Fruit fly (Drosophila melanogaster) Kc167 (cell line): Measurements from ENCODE around the gene CG11975.

ENCODE experiments used
- Myc ChIP-seq: fragments of >200 bp; optimal IDR thresholded peaks from 2 replicates; lab custom pipeline; 2017; ENCODE audit warnings: missing external identifiers
- Sin3A ChIP-seq: fragments of >200 bp; optimal IDR thresholded peaks from 2 replicates; lab custom pipeline; 2018; ENCODE audit warnings: missing external identifiers
- h ChIP-seq: fragments of >200 bp; optimal IDR thresholded peaks from 3 replicates; lab custom pipeline; 2018; ENCODE audit warnings: missing external identifiers
- insv ChIP-seq: fragments of >200 bp; optimal IDR thresholded peaks from 3 replicates; lab custom pipeline; 2018; ENCODE audit warnings: missing external identifiers
- psq ChIP-seq: fragments of >200 bp; optimal IDR thresholded peaks from 2 replicates; lab custom pipeline; 2017; ENCODE audit warnings: missing external identifiers
- ttk ChIP-seq: sonication (Bioruptor generic); optimal IDR thresholded peaks from 2 replicates; lab custom pipeline; 2017; ENCODE audit warnings: missing external identifiers

Gene CG11975

dm6 chr3R:8992928-8993579 is at the start of gene CG11975:
CG11975 (plus strand) TSS chr3R:8993253.
- TF ChIP-seq Myc (lab: Kevin White, UChicago): no peak
- no peak for TF ChIP-seq Sin3A (lab: Kevin White, UChicago)

- TF ChIP-seq ttk (lab: Kevin White, UChicago) (no peak), Myc (lab: Kevin White, UChicago) (no peak), Sin3A (lab: Kevin White, UChicago) (no peak), h (lab: Kevin White, UChicago) (no peak), insv (lab: Kevin White, UChicago) (no peak), psq (lab: Kevin White, UChicago) (no peak)
These were observed 48.2 kb upstream of the CG11975 start, which contains the start of gene CG11964 for dm6 chr3R:8944866-8945265. CG11964 (minus strand) TSS chr3R:8945020.

dm6 chr3R:8945502-8946324 is 47.3 kb upstream of the CG11975 start:
- TF ChIP-seq h (lab: Kevin White, UChicago) (no peak), Myc (lab: Kevin White, UChicago) (no peak), ttk (lab: Kevin White, UChicago) (no peak), Sin3A (lab: Kevin White, UChicago) (no peak), psq (lab: Kevin White, UChicago) (no peak), insv (lab: Kevin White, UChicago) (no peak)

dm6 chr3R:8946429-8946828 is 46.6 kb upstream of the CG11975 start:
- no peak for TF ChIP-seq Sin3A (lab: Kevin White, UChicago)
- no peak for TF ChIP-seq ttk (lab: Kevin White, UChicago)
- no peak for TF ChIP-seq psq (lab: Kevin White, UChicago)
- no peak for TF ChIP-seq insv (lab: Kevin White, UChicago)
- TF ChIP-seq h (lab: Kevin White, UChicago): no peak
- no peak for TF ChIP-seq Myc (lab: Kevin White, UChicago)

dm6 chr3R:8947757-8948428 is 45.2 kb upstream of the CG11975 start:
- no peak for TF ChIP-seq h (lab: Kevin White, UChicago)
- TF ChIP-seq psq (lab: Kevin White, UChicago): no peak
- TF ChIP-seq ttk (lab: Kevin White, UChicago): no peak
- TF ChIP-seq Myc (lab: Kevin White, UChicago): no peak
- no peak for TF ChIP-seq insv (lab: Kevin White, UChicago)
- TF ChIP-seq Sin3A (lab: Kevin White, UChicago): no peak

dm6 chr3R:8948855-8949254 is 44.2 kb upstream of the CG11975 start:
- TF ChIP-seq ttk (lab: Kevin White, UChicago) (no peak), h (lab: Kevin White, UChicago) (no peak), Myc (lab: Kevin White, UChicago) (no peak), psq (lab: Kevin White, UChicago) (no peak), Sin3A (lab: Kevin White, UChicago) (no peak), insv (lab: Kevin White, UChicago) (no peak)

- TF ChIP-seq psq (lab: Kevin White, UChicago) (no peak), Sin3A (lab: Kevin White, UChicago) (no peak)
These were observed 43.6 kb upstream of the CG11975 start for dm6 chr3R:8949334-8950066.

dm6 chr3R:8954515-8955358 is 38.3 kb upstream of the CG11975 start:
- no peak for TF ChIP-seq Myc (lab: Kevin White, UChicago)
- no peak for TF ChIP-seq insv (lab: Kevin White, UChicago)
- TF ChIP-seq Sin3A (lab: Kevin White, UChicago): no peak
- no peak for TF ChIP-seq ttk (lab: Kevin White, UChicago)
- no peak for TF ChIP-seq h (lab: Kevin White, UChicago)
- TF ChIP-seq psq (lab: Kevin White, UChicago): no peak

dm6 chr3R:8955359-8955820 is 37.7 kb upstream of the CG11975 start:
- no peak for TF ChIP-seq Sin3A (lab: Kevin White, UChicago)
- TF ChIP-seq insv (lab: Kevin White, UChicago): no peak
- TF ChIP-seq Myc (lab: Kevin White, UChicago): no peak
- no peak for TF ChIP-seq h (lab: Kevin White, UChicago)
- TF ChIP-seq ttk (lab: Kevin White, UChicago): no peak
- no peak for TF ChIP-seq psq (lab: Kevin White, UChicago)

dm6 chr3R:8956333-8956732 is 36.7 kb upstream of the CG11975 start:
- no peak for TF ChIP-seq Sin3A (lab: Kevin White, UChicago)
- no peak for TF ChIP-seq ttk (lab: Kevin White, UChicago)
- TF ChIP-seq Myc (lab: Kevin White, UChicago): no peak
